Fruit fly (Drosophila melanogaster): ENCODE results near the gene mRpL47.

DNA sequence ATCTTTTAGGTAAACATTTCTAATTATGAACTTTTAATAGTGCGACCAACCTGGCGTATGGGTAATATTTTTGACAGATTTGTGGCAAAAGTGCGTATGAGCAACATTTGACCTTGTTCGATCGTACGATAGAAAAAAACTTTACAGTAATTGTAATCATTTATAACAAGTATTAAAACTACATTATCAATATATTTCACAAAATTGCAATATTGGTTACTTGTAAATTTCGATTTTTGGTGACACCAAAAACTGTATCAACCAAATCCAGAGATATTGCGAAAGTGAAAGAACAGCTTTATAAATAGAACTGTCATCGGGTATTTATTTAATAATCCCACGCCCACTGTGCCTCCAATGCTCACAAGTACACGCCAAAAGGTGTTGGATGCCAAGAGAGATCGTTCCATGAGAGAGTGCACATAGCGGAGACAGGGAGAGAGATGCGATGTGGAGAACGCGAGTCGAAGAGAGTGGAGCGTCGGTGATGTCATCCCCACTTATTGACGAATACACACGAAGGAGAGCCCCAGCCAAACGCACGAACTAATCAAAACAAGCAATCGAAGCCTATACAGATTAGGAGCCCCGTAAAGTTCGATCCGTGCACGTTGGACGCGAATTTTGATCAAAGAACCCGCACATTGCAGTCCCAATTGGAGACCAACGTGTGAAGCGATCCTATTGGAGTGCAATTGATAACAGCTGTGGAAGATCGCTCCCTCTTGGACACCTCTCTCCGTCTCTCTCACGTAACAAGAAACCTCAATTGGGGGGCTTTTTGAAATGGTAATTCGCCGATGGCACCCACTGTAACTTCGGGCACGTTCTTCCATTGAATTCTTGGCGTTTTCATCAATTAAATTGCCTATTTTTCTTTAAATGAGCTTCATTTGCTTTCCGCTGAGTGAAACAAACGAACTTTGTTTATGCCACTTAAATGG, 17.7 kb upstream of the mRpL47 start:
- TF ChIP-seq Lpt (GFP tag; optimal IDR thresholded peaks at IDR 0.05) (peak; percentile 96), CG6163 (GFP tag; IDR thresholded peaks at IDR 0.05) (peak; percentile 80), fkh (GFP tag; optimal IDR thresholded peaks at IDR 0.05) (peak; percentile 99), net (GFP tag; optimal IDR thresholded peaks at IDR 0.05) (peak; percentile 98), topi (GFP tag; optimal IDR thresholded peaks at IDR 0.05) (peak; percentile 98), CG8632 (GFP tag; optimal IDR thresholded peaks at IDR 0.05) (peak; percentile 96), Smox (GFP tag; optimal IDR thresholded peaks at IDR 0.05) (peak; percentile 97), CG15336 (GFP tag; IDR thresholded peaks at IDR 0.05) (peak; percentile 92), cyc (GFP tag; optimal IDR thresholded peaks at IDR 0.05) (peak; percentile 94), pdm3 (GFP tag; optimal IDR thresholded peaks at IDR 0.05) (peak; percentile 97), OdsH (GFP tag; optimal IDR thresholded peaks at IDR 0.05) (peak; percentile 96), achi (GFP tag; optimal IDR thresholded peaks at IDR 0.05) (peak; percentile 97)

All from whole organism, prepupa.